Worm (Caenorhabditis elegans) whole organism, L3 larva: ENCODE measurements around the gene fbxa-102.

ENCODE experiments used
- ceh-16 ChIP-seq: sonication (generic microtip); optimal IDR thresholded peaks from 2 replicates; lab custom pipeline; 2017; ENCODE audit warnings: missing biosample characterization, missing genetic modification characterization
- nfya-1 ChIP-seq: sonication (generic microtip); optimal IDR thresholded peaks from 2 replicates; lab custom pipeline; 2017; ENCODE audit warnings: missing genetic modification characterization, mild to moderate bottlenecking, missing compliant biosample characterization, antibody characterized with exemption, moderate library complexity; ENCODE audit not compliant: insufficient read depth
- nhr-23 ChIP-seq: fragments of 150-350 bp; optimal IDR thresholded peaks from 2 replicates; lab custom pipeline; 2014; ENCODE audit warnings: missing biosample characterization, missing genetic modification reagents, missing genetic modification characterization
- nhr-67 ChIP-seq: fragments of 150-350 bp; optimal IDR thresholded peaks from 2 replicates; lab custom pipeline; 2014; ENCODE audit warnings: missing biosample characterization, missing genetic modification characterization
- sea-2 ChIP-seq: fragments of 150-350 bp; sonication (generic microtip); optimal IDR thresholded peaks from 4 replicates; lab custom pipeline; 2014; ENCODE audit warnings: missing biosample characterization, missing genetic modification reagents, missing genetic modification characterization

fbxa-102 gene

ce11 chrV:17449836-17450235 lies 43.8 kb downstream of the fbxa-102 start:
- TF ChIP-seq ceh-16 (no peak), nhr-23 (tag; lab: Kevin White, UChicago) (no peak), sea-2 (no peak), nhr-67 (tag; lab: Kevin White, UChicago) (no peak), nfya-1 (no peak)
